Fruit fly (Drosophila melanogaster): ENCODE data around the gene CG1578.

dm6 chrX:11775987-11776587 lies 40.3 kb downstream of the CG1578 start:
- TF ChIP-seq Ets98B (GFP tag; IDR thresholded peaks at IDR 0.05): peak; percentile 90
- TF ChIP-seq CG10348 (GFP tag; IDR thresholded peaks at IDR 0.05): peak; percentile 72

All from whole organism, pupa.